Worm (Caenorhabditis elegans): ENCODE data around the gene ZK688.11.

DNA sequence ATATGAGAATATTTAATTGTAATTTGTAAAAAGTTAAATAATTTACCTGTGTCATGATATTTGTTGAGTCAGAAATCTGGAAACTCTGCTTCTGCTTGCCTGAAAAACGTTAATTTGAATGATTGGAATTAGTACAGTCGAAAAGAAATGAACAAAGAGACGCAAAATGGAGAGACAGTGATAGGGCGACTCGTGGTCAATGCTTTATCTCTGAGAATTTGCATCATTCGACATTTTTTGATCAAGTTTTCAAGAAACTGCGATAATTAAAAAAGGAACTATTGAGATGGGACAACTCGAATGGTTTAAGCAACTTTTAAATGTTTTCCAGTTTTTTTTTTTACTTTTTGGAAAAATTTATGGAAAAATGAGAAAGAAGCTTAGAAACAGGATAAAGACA lies 23.9 kb downstream of the ZK688.11 start, which contains the start of gene cuc-1:
- TF ChIP-seq pha-4 (tag; optimal IDR thresholded peaks at IDR 0.05) (no peak), elt-3 (tag; optimal IDR thresholded peaks at IDR 0.05) (no peak), sem-2 (GFP tag; optimal IDR thresholded peaks at IDR 0.05) (no peak), mab-5 (tag; optimal IDR thresholded peaks at IDR 0.05) (no peak), ces-1 (GFP tag; optimal IDR thresholded peaks at IDR 0.05) (no peak), ceh-43 (GFP tag; optimal IDR thresholded peaks at IDR 0.05) (no peak), unc-62 (GFP tag; optimal IDR thresholded peaks at IDR 0.05) (no peak), nhr-237 (tag; optimal IDR thresholded peaks at IDR 0.05) (no peak), ceh-83 (GFP tag; optimal IDR thresholded peaks at IDR 0.05) (no peak), nhr-28 (tag; optimal IDR thresholded peaks at IDR 0.05) (no peak), ztf-11 (tag; optimal IDR thresholded peaks at IDR 0.05) (no peak), mls-2 (tag; optimal IDR thresholded peaks at IDR 0.05) (no peak), snpc-4 (tag; optimal IDR thresholded peaks at IDR 0.05) (no peak)

All from whole organism, mixed stage, embryonic.